Worm (Caenorhabditis elegans): ENCODE measurements around the gene romo-1.

DNA sequence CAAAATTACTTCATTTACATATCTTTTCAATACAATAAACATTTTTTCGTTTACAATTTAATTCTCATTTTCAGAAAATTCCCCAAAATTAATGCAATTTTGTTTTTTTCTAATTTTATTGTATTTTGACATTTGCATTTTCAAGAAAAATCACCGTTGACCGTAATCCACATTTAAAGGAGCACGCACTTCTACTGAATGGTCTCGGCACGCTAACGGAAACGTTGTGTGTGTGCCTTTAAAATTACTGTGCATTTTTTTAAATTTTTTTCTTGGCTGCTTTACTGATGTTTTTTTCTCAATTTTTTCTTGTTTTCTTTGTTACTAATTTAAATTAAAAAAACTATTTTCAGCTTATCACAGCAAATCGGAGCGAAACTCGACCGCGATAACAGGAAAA is 22.8 kb upstream of the romo-1 start:
- no peak for TF ChIP-seq ceh-36 (tag; optimal IDR thresholded peaks at IDR 0.05)
- TF ChIP-seq ama-1 (optimal IDR thresholded peaks at IDR 0.05), result no peak
- no peak for TF ChIP-seq pes-1 (GFP tag; IDR thresholded peaks at IDR 0.05)
- TF ChIP-seq ceh-13 (GFP tag; optimal IDR thresholded peaks at IDR 0.05), result no peak
- no peak for TF ChIP-seq flt-1 (GFP tag; IDR thresholded peaks at IDR 0.05)
